Worm (Caenorhabditis elegans) whole organism, young adult: ENCODE measurements around the gene F54H12.7.

ENCODE experiments used
- F22D6.2 ChIP-seq: sonication (generic microtip); optimal IDR thresholded peaks from 2 replicates; lab custom pipeline; 2016; ENCODE audit warnings: mild to moderate bottlenecking, missing genetic modification characterization, missing compliant biosample characterization
- F37B4.10 ChIP-seq: fragments of 200-800 bp; sonication (Bioruptor generic); IDR thresholded peaks from 2 replicates; pipeline ENCODE4 v1.3.6; 2022; ENCODE audit warnings: missing genetic modification characterization, missing compliant biosample characterization
- F39B2.1 ChIP-seq: fragments of 200-800 bp; sonication (Bioruptor generic); IDR thresholded peaks from 2 replicates; pipeline ENCODE4 v1.3.6; 2022; ENCODE audit warnings: missing genetic modification reagents, missing genetic modification characterization, missing compliant biosample characterization
- F55B11.4 ChIP-seq: sonication (generic microtip); optimal IDR thresholded peaks from 2 replicates; lab custom pipeline; 2016; ENCODE audit warnings: missing compliant biosample characterization, missing genetic modification characterization, borderline replicate concordance; ENCODE audit not compliant: insufficient read depth
- F57A8.1 ChIP-seq: fragments of 200-800 bp; sonication (Bioruptor generic); optimal IDR thresholded peaks from 2 replicates; lab custom pipeline; 2018; ENCODE audit warnings: mild to moderate bottlenecking, missing genetic modification characterization, moderate library complexity, missing compliant biosample characterization
- K11D2.4 ChIP-seq: fragments of 200-800 bp; sonication (Bioruptor generic); IDR thresholded peaks from 2 replicates; pipeline ENCODE4 v1.3.6; 2022; ENCODE audit warnings: missing genetic modification reagents, missing genetic modification characterization, missing compliant biosample characterization
- T07F8.4 ChIP-seq: sonication (generic microtip); optimal IDR thresholded peaks from 2 replicates; lab custom pipeline; 2016; ENCODE audit warnings: mild to moderate bottlenecking, missing genetic modification characterization, moderate library complexity, missing compliant biosample characterization
- Y67H2A.10 ChIP-seq: fragments of 200-800 bp; sonication (Bioruptor generic); conservative IDR thresholded peaks from 2 replicates; pipeline ENCODE4 v1.3.6; 2022; ENCODE audit warnings: missing genetic modification reagents, missing genetic modification characterization, missing compliant biosample characterization
- Y79H2A.3 ChIP-seq: fragments of 200-800 bp; sonication (Bioruptor generic); conservative IDR thresholded peaks from 2 replicates; pipeline ENCODE4 v1.3.6; 2022; ENCODE audit warnings: missing genetic modification reagents, missing genetic modification characterization, missing compliant biosample characterization
- akir-1 ChIP-seq: fragments of 200-800 bp; sonication (Bioruptor generic); optimal IDR thresholded peaks from 2 replicates; lab custom pipeline; 2018; ENCODE audit warnings: mild to moderate bottlenecking, missing genetic modification characterization, moderate library complexity, missing compliant biosample characterization
- ama-1 ChIP-seq, 3 experiments: fragments of 150-350 bp in 1 of 3; sonication (generic microtip) in 2 of 3; optimal IDR thresholded peaks; 2 replicates each; lab custom pipeline; 2014 to 2018; ENCODE audit warnings: missing biosample characterization in 2 of 3, missing genetic modification characterization in 2 of 3, missing genetic modification reagents in 2 of 3
- athp-1 ChIP-seq: sonication (generic microtip); optimal IDR thresholded peaks from 2 replicates; lab custom pipeline; 2017; ENCODE audit warnings: mild to moderate bottlenecking, missing genetic modification characterization, missing compliant biosample characterization
- bed-2 ChIP-seq: fragments of 200-800 bp; sonication (Bioruptor generic); IDR thresholded peaks from 2 replicates; pipeline ENCODE4 v1.3.6; 2022; ENCODE audit warnings: missing genetic modification reagents, missing genetic modification characterization, missing compliant biosample characterization
- cebp-1 ChIP-seq, 2 experiments: fragments of 200-800 bp in 1 of 2; sonication (Bioruptor generic) in 1 of 2; sonication (generic microtip) in 1 of 2; IDR thresholded peaks in 1 of 2; optimal IDR thresholded peaks in 1 of 2; 2 replicates each; pipeline versions ENCODE4 v1.3.6 to Lab custom; 2017 to 2022; ENCODE audit warnings: missing compliant biosample characterization in 2 of 2, missing genetic modification characterization in 2 of 2, mild to moderate bottlenecking in 1 of 2, missing genetic modification reagents in 1 of 2, moderate library complexity in 1 of 2
- cebp-2 ChIP-seq: fragments of 200-800 bp; sonication (Bioruptor generic); IDR thresholded peaks from 2 replicates; pipeline ENCODE4 v1.3.6; 2022; ENCODE audit warnings: missing genetic modification characterization, missing compliant biosample characterization
- ceh-58 ChIP-seq: fragments of 200-800 bp; sonication (Bioruptor generic); IDR thresholded peaks from 2 replicates; pipeline ENCODE4 v1.3.6; 2022; ENCODE audit warnings: missing genetic modification characterization, missing compliant biosample characterization
- die-1 ChIP-seq: sonication (generic microtip); optimal IDR thresholded peaks from 2 replicates; lab custom pipeline; 2016; ENCODE audit warnings: missing genotype, mild to moderate bottlenecking, missing genetic modification characterization, missing compliant biosample characterization
- ekl-4 ChIP-seq: fragments of 200-800 bp; sonication (Bioruptor generic); IDR thresholded peaks from 2 replicates; pipeline ENCODE4 v1.3.6; 2022; ENCODE audit warnings: missing genetic modification reagents, missing genetic modification characterization, missing compliant biosample characterization
- him-1 ChIP-seq: sonication (generic microtip); optimal IDR thresholded peaks from 2 replicates; lab custom pipeline; 2016; ENCODE audit warnings: missing genotype, missing genetic modification reagents, missing genetic modification characterization, missing compliant biosample characterization
- hlh-26 ChIP-seq: fragments of 200-800 bp; sonication (Bioruptor generic); conservative IDR thresholded peaks from 2 replicates; pipeline ENCODE4 v1.3.6; 2022; ENCODE audit warnings: missing genetic modification reagents, missing genetic modification characterization, missing compliant biosample characterization
- hmg-1.2 ChIP-seq: fragments of 200-800 bp; sonication (Bioruptor generic); IDR thresholded peaks from 2 replicates; pipeline ENCODE4 v1.3.6; 2022; ENCODE audit warnings: missing genetic modification reagents, missing genetic modification characterization, missing compliant biosample characterization
- hmg-20 ChIP-seq: fragments of 200-800 bp; sonication (Bioruptor generic); IDR thresholded peaks from 2 replicates; pipeline ENCODE4 v1.3.6; 2022; ENCODE audit warnings: missing genetic modification reagents, missing genetic modification characterization, missing compliant biosample characterization
- hrde-1 ChIP-seq: sonication (generic microtip); optimal IDR thresholded peaks from 2 replicates; lab custom pipeline; 2016; ENCODE audit warnings: missing genetic modification characterization, mild to moderate bottlenecking, missing compliant biosample characterization, moderate library complexity, missing genotype, missing genetic modification reagents, borderline replicate concordance
- lin-35 ChIP-seq, 3 experiments: fragments of 150-350 bp in 2 of 3; sonication (generic microtip) in 1 of 3; optimal IDR thresholded peaks; 2 replicates each; lab custom pipeline; 2014 to 2018; ENCODE audit warnings: missing biosample characterization in 3 of 3, missing genetic modification characterization in 3 of 3, missing genetic modification reagents in 3 of 3
- lin-40 ChIP-seq: sonication (generic microtip); optimal IDR thresholded peaks from 2 replicates; lab custom pipeline; 2016; ENCODE audit warnings: missing genetic modification characterization, mild to moderate bottlenecking, missing compliant biosample characterization, missing genotype, missing genetic modification reagents
- lin-54 ChIP-seq: fragments of 200-800 bp; sonication (Bioruptor generic); optimal IDR thresholded peaks from 2 replicates; lab custom pipeline; 2018; ENCODE audit warnings: mild to moderate bottlenecking, missing genetic modification characterization, missing compliant biosample characterization
- lsl-1 ChIP-seq: fragments of 200-800 bp; sonication (Bioruptor generic); optimal IDR thresholded peaks from 2 replicates; lab custom pipeline; 2018; ENCODE audit warnings: mild to moderate bottlenecking, missing genetic modification characterization, moderate library complexity, missing compliant biosample characterization
- madf-3 ChIP-seq: fragments of 200-800 bp; sonication (Bioruptor generic); IDR thresholded peaks from 2 replicates; pipeline ENCODE4 v1.3.6; 2022; ENCODE audit warnings: missing genetic modification reagents, missing genetic modification characterization, missing compliant biosample characterization
- mcd-1 ChIP-seq: fragments of 200-800 bp; sonication (Bioruptor generic); IDR thresholded peaks from 2 replicates; pipeline ENCODE4 v1.3.6; 2022; ENCODE audit warnings: missing genetic modification reagents, missing genetic modification characterization, missing compliant biosample characterization
- mes-4 ChIP-seq: sonication (generic microtip); optimal IDR thresholded peaks from 2 replicates; lab custom pipeline; 2016; ENCODE audit warnings: missing genotype, missing genetic modification characterization, missing compliant biosample characterization
- nfyb-1 ChIP-seq: fragments of 200-800 bp; sonication (Bioruptor generic); IDR thresholded peaks from 2 replicates; pipeline ENCODE4 v1.3.6; 2022; ENCODE audit warnings: missing genetic modification reagents, missing genetic modification characterization, missing compliant biosample characterization
- nhr-80 ChIP-seq: sonication (generic microtip); optimal IDR thresholded peaks from 2 replicates; lab custom pipeline; 2016; ENCODE audit warnings: missing genetic modification characterization, missing compliant biosample characterization
- pbrm-1 ChIP-seq: fragments of 200-800 bp; sonication (Bioruptor generic); IDR thresholded peaks from 2 replicates; pipeline ENCODE4 v1.3.6; 2022; ENCODE audit warnings: missing genetic modification reagents, missing genetic modification characterization, missing compliant biosample characterization
- sea-2 ChIP-seq: fragments of 200-800 bp; sonication (Bioruptor generic); IDR thresholded peaks from 2 replicates; pipeline ENCODE4 v1.3.6; 2022; ENCODE audit warnings: missing genetic modification characterization, missing compliant biosample characterization
- snpc-1.1 ChIP-seq: sonication (generic microtip); optimal IDR thresholded peaks from 2 replicates; lab custom pipeline; 2017; ENCODE audit warnings: missing genetic modification characterization, mild to moderate bottlenecking, missing compliant biosample characterization, antibody characterized with exemption, moderate library complexity, missing genotype, missing genetic modification reagents; ENCODE audit not compliant: insufficient read depth
- snpc-4 ChIP-seq, 5 experiments: fragments of 150-350 bp in 1 of 5; sonication (generic microtip) in 4 of 5; optimal IDR thresholded peaks; 2 replicates each; lab custom pipeline; 2014 to 2018; ENCODE audit warnings: missing genetic modification characterization in 5 of 5, missing biosample characterization in 3 of 5, antibody characterized with exemption in 2 of 5, mild to moderate bottlenecking in 2 of 5, missing compliant biosample characterization in 2 of 5, missing genotype in 2 of 5, moderate library complexity in 2 of 5, missing genetic modification reagents in 1 of 5
- ztf-25 ChIP-seq: fragments of 200-800 bp; sonication (Bioruptor generic); IDR thresholded peaks from 2 replicates; pipeline ENCODE4 v1.3.6; 2022; ENCODE audit warnings: missing genetic modification reagents, missing genetic modification characterization, missing compliant biosample characterization
- ztf-28 ChIP-seq: fragments of 200-800 bp; sonication (Bioruptor generic); IDR thresholded peaks from 2 replicates; pipeline ENCODE4 v1.3.6; 2022; ENCODE audit warnings: missing genetic modification reagents, missing genetic modification characterization, missing compliant biosample characterization

Gene F54H12.7

ce11 chrIII:7997447-7998046 is 28.4 kb downstream of the F54H12.7 start:
- TF ChIP-seq bed-2 (GFP tag; lab: Robert Waterston, UW) (no peak), sea-2 (GFP tag; lab: Robert Waterston, UW) (no peak), Y79H2A.3 (no peak), hmg-1.2 (GFP tag; lab: Robert Waterston, UW) (peak; percentile 48; the same call in 1 of the 2 replicates), snpc-4 (GFP tag; optimal IDR thresholded peaks at IDR 0.05; lab: Kevin White, UChicago) (no peak), snpc-4 (tag; optimal IDR thresholded peaks at IDR 0.05; lab: Kevin White, UChicago) (peak in 2 of 4 experiments; percentile 77 to 89), snpc-1.1 (tag; lab: Kevin White, UChicago) (peak; percentile 61)

ce11 chrIII:8001557-8001956 is 32.4 kb downstream of the F54H12.7 start:
- TF ChIP-seq snpc-4 (GFP tag; optimal IDR thresholded peaks at IDR 0.05; lab: Kevin White, UChicago) (no peak), snpc-4 (tag; optimal IDR thresholded peaks at IDR 0.05; lab: Kevin White, UChicago) (no peak), F39B2.1 (GFP tag; lab: Robert Waterston, UW) (no peak), ztf-28 (GFP tag; lab: Robert Waterston, UW) (no peak)

ce11 chrIII:8004091-8004490 is 34.9 kb downstream of the F54H12.7 start, which contains the start of gene C06G4.6:
Gene C06G4.6, plus strand, starts transcription at chrIII:8004391.
- TF ChIP-seq hlh-26 (no peak), F37B4.10 (GFP tag; lab: Robert Waterston, UW) (no peak), F22D6.2 (tag; lab: Kevin White, UChicago) (no peak), Y67H2A.10 (GFP tag; lab: Robert Waterston, UW) (no peak), F39B2.1 (GFP tag; lab: Robert Waterston, UW) (no peak), ama-1 (optimal IDR thresholded peaks at IDR 0.05; lab: Kevin White, UChicago) (no peak), ama-1 (GFP tag; optimal IDR thresholded peaks at IDR 0.05; lab: Kevin White, UChicago) (no peak), lin-35 (GFP tag; optimal IDR thresholded peaks at IDR 0.05; lab: Kevin White, UChicago) (no peak), die-1 (tag; lab: Kevin White, UChicago) (no peak), mcd-1 (GFP tag; lab: Robert Waterston, UW) (no peak), athp-1 (tag; lab: Kevin White, UChicago) (no peak)

- TF ChIP-seq lsl-1 (no peak), madf-3 (GFP tag; lab: Robert Waterston, UW) (peak; percentile 97), akir-1 (GFP tag; lab: Kevin White, UChicago) (no peak), ceh-58 (GFP tag; lab: Robert Waterston, UW) (no peak), him-1 (tag; lab: Kevin White, UChicago) (no peak), nhr-80 (peak; percentile 15), T07F8.4 (tag; lab: Kevin White, UChicago) (no peak), K11D2.4 (no peak), hrde-1 (tag; lab: Kevin White, UChicago) (no peak), hmg-20 (no peak)
- TF ChIP-seq, all 124 proteins: peak for 2
Measured at ce11 chrIII:8009769-8010168, 40.6 kb downstream of the F54H12.7 start, which contains the start of gene cit-1.1. Gene cit-1.1, minus strand, starts transcription at chrIII:8009821.

ce11 chrIII:8010260-8010822 is 41.2 kb downstream of the F54H12.7 start, which contains the start of gene cit-1.2:
Gene cit-1.2, plus strand, starts transcription at chrIII:8010772.
- no peak for TF ChIP-seq lin-40 (tag; lab: Kevin White, UChicago)
- TF ChIP-seq ztf-25 (GFP tag; lab: Robert Waterston, UW), result no peak
- 0 out of 2 replicates have a peak, but pooled peaks have one; percentile 19 for TF ChIP-seq pbrm-1
- TF ChIP-seq ekl-4, result no peak
- TF ChIP-seq F55B11.4 (tag; lab: Kevin White, UChicago), result no peak
- no peak for TF ChIP-seq hmg-1.2 (GFP tag; lab: Robert Waterston, UW)
- no peak for TF ChIP-seq cebp-2
- TF ChIP-seq hrde-1 (tag; lab: Kevin White, UChicago), result no peak
- no peak for TF ChIP-seq F57A8.1 (GFP tag; lab: Kevin White, UChicago)
- 0 out of 2 replicates have a peak, but pooled peaks have one; percentile 30 for TF ChIP-seq nfyb-1 (GFP tag; lab: Robert Waterston, UW)
- TF ChIP-seq mes-4, result no peak
- TF ChIP-seq die-1 (tag; lab: Kevin White, UChicago), result no peak
- peak; percentile 23; the same call in 1 of the 2 replicates for TF ChIP-seq cebp-1 (GFP tag; IDR thresholded peaks at IDR 0.05; lab: Robert Waterston, UW)
- peak; percentile 67 for TF ChIP-seq cebp-1 (tag; optimal IDR thresholded peaks at IDR 0.05; lab: Kevin White, UChicago)
- no peak for TF ChIP-seq lin-54 (GFP tag; lab: Kevin White, UChicago)
- TF ChIP-seq, all 124 proteins: peak for 3
